Worm (Caenorhabditis elegans): Measurements from ENCODE around the gene D2023.1.

Gene D2023.1

ce11 chrV:11800486-11800885 is 11.1 kb downstream of the D2023.1 start:
- TF ChIP-seq tab-1 (GFP tag; IDR thresholded peaks at IDR 0.05) (no peak), ref-1 (GFP tag; conservative IDR thresholded peaks at IDR 0.05) (no peak), ztf-29 (GFP tag; IDR thresholded peaks at IDR 0.05) (no peak), T22C8.4 (GFP tag; IDR thresholded peaks at IDR 0.05) (no peak), ztf-23 (GFP tag; IDR thresholded peaks at IDR 0.05) (no peak), med-1 (GFP tag; optimal IDR thresholded peaks at IDR 0.05; ENCODE audit: insufficient read depth) (no peak), klf-2 (GFP tag; conservative IDR thresholded peaks at IDR 0.05) (no peak), flt-1 (GFP tag; IDR thresholded peaks at IDR 0.05) (no peak), cog-1 (tag; optimal IDR thresholded peaks at IDR 0.05) (no peak)

ce11 chrV:11801076-11801849 is 11.9 kb downstream of the D2023.1 start:
- TF ChIP-seq cog-1 (tag; optimal IDR thresholded peaks at IDR 0.05) = no peak
- TF ChIP-seq ztf-23 (GFP tag; IDR thresholded peaks at IDR 0.05) = no peak
- TF ChIP-seq tab-1 (GFP tag; IDR thresholded peaks at IDR 0.05) = no peak
- no peak for TF ChIP-seq med-1 (GFP tag; optimal IDR thresholded peaks at IDR 0.05; ENCODE audit: insufficient read depth)
- no peak for TF ChIP-seq ztf-29 (GFP tag; IDR thresholded peaks at IDR 0.05)
- no peak for TF ChIP-seq flt-1 (GFP tag; IDR thresholded peaks at IDR 0.05)
- no peak for TF ChIP-seq klf-2 (GFP tag; conservative IDR thresholded peaks at IDR 0.05)
- no peak for TF ChIP-seq T22C8.4 (GFP tag; IDR thresholded peaks at IDR 0.05)
- no peak for TF ChIP-seq ref-1 (GFP tag; conservative IDR thresholded peaks at IDR 0.05)

- TF ChIP-seq med-1 (GFP tag; optimal IDR thresholded peaks at IDR 0.05; ENCODE audit: insufficient read depth) = no peak
- no peak for TF ChIP-seq ztf-29 (GFP tag; IDR thresholded peaks at IDR 0.05)
- TF ChIP-seq tab-1 (GFP tag; IDR thresholded peaks at IDR 0.05) = no peak
- no peak for TF ChIP-seq ref-1 (GFP tag; conservative IDR thresholded peaks at IDR 0.05)
- TF ChIP-seq cog-1 (tag; optimal IDR thresholded peaks at IDR 0.05) = no peak
- no peak for TF ChIP-seq flt-1 (GFP tag; IDR thresholded peaks at IDR 0.05)
- no peak for TF ChIP-seq klf-2 (GFP tag; conservative IDR thresholded peaks at IDR 0.05)
- TF ChIP-seq T22C8.4 (GFP tag; IDR thresholded peaks at IDR 0.05) = no peak
- no peak for TF ChIP-seq ztf-23 (GFP tag; IDR thresholded peaks at IDR 0.05)
Measured at ce11 chrV:11802508-11802907, 13.2 kb downstream of the D2023.1 start.

- TF ChIP-seq ref-1 (GFP tag; conservative IDR thresholded peaks at IDR 0.05) (no peak), T22C8.4 (GFP tag; IDR thresholded peaks at IDR 0.05) (no peak), flt-1 (GFP tag; IDR thresholded peaks at IDR 0.05) (no peak), cog-1 (tag; optimal IDR thresholded peaks at IDR 0.05) (no peak), ztf-29 (GFP tag; IDR thresholded peaks at IDR 0.05) (no peak), klf-2 (GFP tag; conservative IDR thresholded peaks at IDR 0.05) (no peak), tab-1 (GFP tag; IDR thresholded peaks at IDR 0.05) (no peak), med-1 (GFP tag; optimal IDR thresholded peaks at IDR 0.05; ENCODE audit: insufficient read depth) (no peak), ztf-23 (GFP tag; IDR thresholded peaks at IDR 0.05) (no peak)
Measured at ce11 chrV:11803518-11803994, 14.2 kb downstream of the D2023.1 start.

ce11 chrV:11809935-11810334 is 20.6 kb downstream of the D2023.1 start:
- TF ChIP-seq ztf-29 (GFP tag; IDR thresholded peaks at IDR 0.05) (no peak), tab-1 (GFP tag; IDR thresholded peaks at IDR 0.05) (no peak), ztf-23 (GFP tag; IDR thresholded peaks at IDR 0.05) (no peak), ref-1 (GFP tag; conservative IDR thresholded peaks at IDR 0.05) (no peak)

- no peak for TF ChIP-seq T22C8.4 (GFP tag; IDR thresholded peaks at IDR 0.05)
- TF ChIP-seq klf-2 (GFP tag; conservative IDR thresholded peaks at IDR 0.05) = no peak
- TF ChIP-seq flt-1 (GFP tag; IDR thresholded peaks at IDR 0.05) = no peak
- TF ChIP-seq med-1 (GFP tag; optimal IDR thresholded peaks at IDR 0.05; ENCODE audit: insufficient read depth) = no peak
- no peak for TF ChIP-seq ref-1 (GFP tag; conservative IDR thresholded peaks at IDR 0.05)
- no peak for TF ChIP-seq cog-1 (tag; optimal IDR thresholded peaks at IDR 0.05)
- no peak for TF ChIP-seq ztf-29 (GFP tag; IDR thresholded peaks at IDR 0.05)
- TF ChIP-seq ztf-23 (GFP tag; IDR thresholded peaks at IDR 0.05) = no peak
- no peak for TF ChIP-seq tab-1 (GFP tag; IDR thresholded peaks at IDR 0.05)
Measured at ce11 chrV:11811921-11812320, 22.6 kb downstream of the D2023.1 start, which contains the start of gene D2023.3. TSS of gene D2023.3 (minus strand) at chrV:11812021.

ce11 chrV:11815566-11815965 is 26.2 kb downstream of the D2023.1 start:
- no peak for TF ChIP-seq klf-2 (GFP tag; conservative IDR thresholded peaks at IDR 0.05)
- no peak for TF ChIP-seq med-1 (GFP tag; optimal IDR thresholded peaks at IDR 0.05; ENCODE audit: insufficient read depth)
- no peak for TF ChIP-seq ztf-29 (GFP tag; IDR thresholded peaks at IDR 0.05)
- TF ChIP-seq flt-1 (GFP tag; IDR thresholded peaks at IDR 0.05) = no peak
- no peak for TF ChIP-seq tab-1 (GFP tag; IDR thresholded peaks at IDR 0.05)
- TF ChIP-seq T22C8.4 (GFP tag; IDR thresholded peaks at IDR 0.05) = no peak
- TF ChIP-seq ref-1 (GFP tag; conservative IDR thresholded peaks at IDR 0.05) = no peak
- TF ChIP-seq ztf-23 (GFP tag; IDR thresholded peaks at IDR 0.05) = no peak
- TF ChIP-seq cog-1 (tag; optimal IDR thresholded peaks at IDR 0.05) = no peak

- TF ChIP-seq cog-1 (tag; optimal IDR thresholded peaks at IDR 0.05) (no peak), T22C8.4 (GFP tag; IDR thresholded peaks at IDR 0.05) (no peak), klf-2 (GFP tag; conservative IDR thresholded peaks at IDR 0.05) (no peak)
Measured at ce11 chrV:11817263-11817726, 27.9 kb downstream of the D2023.1 start.

ce11 chrV:11818064-11818463 is 28.7 kb downstream of the D2023.1 start:
- 0 out of 2 replicates have a peak, but pooled peaks have one; percentile 29 for TF ChIP-seq ztf-23 (GFP tag; IDR thresholded peaks at IDR 0.05)
- TF ChIP-seq cog-1 (tag; optimal IDR thresholded peaks at IDR 0.05) = no peak
- TF ChIP-seq tab-1 (GFP tag; IDR thresholded peaks at IDR 0.05) = no peak
- no peak for TF ChIP-seq ref-1 (GFP tag; conservative IDR thresholded peaks at IDR 0.05)
- TF ChIP-seq ztf-29 (GFP tag; IDR thresholded peaks at IDR 0.05) = no peak
- no peak for TF ChIP-seq med-1 (GFP tag; optimal IDR thresholded peaks at IDR 0.05; ENCODE audit: insufficient read depth)

ce11 chrV:11818786-11819185 is 29.4 kb downstream of the D2023.1 start:
- TF ChIP-seq med-1 (GFP tag; optimal IDR thresholded peaks at IDR 0.05; ENCODE audit: insufficient read depth) (no peak), klf-2 (GFP tag; conservative IDR thresholded peaks at IDR 0.05) (no peak), cog-1 (tag; optimal IDR thresholded peaks at IDR 0.05) (no peak), T22C8.4 (GFP tag; IDR thresholded peaks at IDR 0.05) (no peak), flt-1 (GFP tag; IDR thresholded peaks at IDR 0.05) (no peak), ref-1 (GFP tag; conservative IDR thresholded peaks at IDR 0.05) (no peak), ztf-23 (GFP tag; IDR thresholded peaks at IDR 0.05) (no peak), tab-1 (GFP tag; IDR thresholded peaks at IDR 0.05) (no peak), ztf-29 (GFP tag; IDR thresholded peaks at IDR 0.05) (no peak)

Data from whole organism, midembryonic.